Fruit fly (Drosophila melanogaster) whole organism, adult: ENCODE results near the gene sqz.
A peak's percentile ranks its signal among the peaks of the same experiment; 100 is the strongest.

Experiments
- CG11617 ChIP-seq: fragments of 200-800 bp; sonication (Bioruptor generic); optimal IDR thresholded peaks from 2 replicates; lab custom pipeline; 2017; ENCODE audit warnings: mild to moderate bottlenecking, missing biosample characterization, missing genetic modification reagents, missing genetic modification characterization
- CG12768 ChIP-seq: fragments of 200-800 bp; sonication (Bioruptor generic); optimal IDR thresholded peaks from 2 replicates; lab custom pipeline; 2017; ENCODE audit warnings: missing biosample characterization, missing genetic modification characterization, mild to moderate bottlenecking, moderate library complexity, missing genetic modification reagents
- CG14711 ChIP-seq: fragments of 200-800 bp; sonication (Bioruptor generic); optimal IDR thresholded peaks from 2 replicates; lab custom pipeline; 2018; ENCODE audit warnings: missing biosample characterization, mild to moderate bottlenecking, missing genetic modification characterization, moderate library complexity
- CG1620 ChIP-seq: fragments of 200-800 bp; sonication (Bioruptor generic); optimal IDR thresholded peaks from 2 replicates; lab custom pipeline; 2016; ENCODE audit warnings: missing biosample characterization, missing genetic modification characterization
- CG33017 ChIP-seq: fragments of 200-800 bp; sonication (Bioruptor generic); optimal IDR thresholded peaks from 2 replicates; lab custom pipeline; 2018; ENCODE audit warnings: missing biosample characterization, mild to moderate bottlenecking, missing genetic modification characterization, moderate library complexity
- CG5204 ChIP-seq: fragments of 200-800 bp; sonication (Bioruptor generic); optimal IDR thresholded peaks from 2 replicates; lab custom pipeline; 2016; ENCODE audit warnings: missing biosample characterization, missing genetic modification characterization
- CG7045 ChIP-seq: fragments of 200-800 bp; sonication (Bioruptor generic); optimal IDR thresholded peaks from 2 replicates; lab custom pipeline; 2017; ENCODE audit warnings: missing biosample characterization, mild to moderate bottlenecking, missing genetic modification characterization
- CG7101 ChIP-seq: fragments of 200-800 bp; sonication (Bioruptor generic); optimal IDR thresholded peaks from 2 replicates; lab custom pipeline; 2018; ENCODE audit warnings: missing biosample characterization, mild to moderate bottlenecking, missing genetic modification characterization, moderate library complexity
- Clk ChIP-seq: fragments of 200-800 bp; sonication (Bioruptor generic); optimal IDR thresholded peaks from 2 replicates; lab custom pipeline; 2017; ENCODE audit warnings: missing biosample characterization, missing genetic modification characterization
- Crg-1 ChIP-seq: fragments of 200-800 bp; sonication (Bioruptor generic); optimal IDR thresholded peaks from 2 replicates; lab custom pipeline; 2016; ENCODE audit warnings: missing biosample characterization, missing genetic modification characterization
- Hr96 ChIP-seq: fragments of 200-800 bp; sonication (Bioruptor generic); optimal IDR thresholded peaks from 2 replicates; lab custom pipeline; 2016; ENCODE audit warnings: missing biosample characterization, missing genetic modification characterization
- Mnt ChIP-seq: fragments of 200-800 bp; sonication (Bioruptor generic); optimal IDR thresholded peaks from 2 replicates; lab custom pipeline; 2016; ENCODE audit warnings: missing biosample characterization, mild to moderate bottlenecking, missing genetic modification characterization
- bab1 ChIP-seq: fragments of 200-800 bp; sonication (Bioruptor generic); optimal IDR thresholded peaks from 3 replicates; lab custom pipeline; 2019; ENCODE audit warnings: missing biosample characterization, mild to moderate bottlenecking, missing genetic modification characterization, moderate library complexity
- cic ChIP-seq: fragments of 200-800 bp; sonication (Bioruptor generic); optimal IDR thresholded peaks from 2 replicates; lab custom pipeline; 2017; ENCODE audit warnings: missing biosample characterization, mild to moderate bottlenecking, missing genetic modification characterization, moderate library complexity
- cnc ChIP-seq, 2 experiments: fragments of >200 bp; optimal IDR thresholded peaks; 2 replicates each; lab custom pipeline; 2017
- kay ChIP-seq: fragments of 200-800 bp; sonication (Bioruptor generic); peaks from one replicate; lab custom pipeline; 2016; ENCODE audit warnings: missing biosample characterization, missing genetic modification characterization, borderline replicate concordance
- ovo ChIP-seq: fragments of 200-800 bp; sonication (Bioruptor generic); optimal IDR thresholded peaks from 2 replicates; lab custom pipeline; 2016; ENCODE audit warnings: missing biosample characterization, missing genetic modification characterization
- pad ChIP-seq: fragments of 200-800 bp; sonication (Bioruptor generic); optimal IDR thresholded peaks from 3 replicates; lab custom pipeline; 2017; ENCODE audit warnings: missing biosample characterization, missing genetic modification characterization, mild to moderate bottlenecking, moderate library complexity, missing genetic modification reagents
- tj ChIP-seq: fragments of 200-800 bp; sonication (Bioruptor generic); optimal IDR thresholded peaks from 3 replicates; lab custom pipeline; 2017; ENCODE audit warnings: missing biosample characterization, mild to moderate bottlenecking, missing genetic modification characterization, moderate library complexity
- toe ChIP-seq: fragments of 200-800 bp; sonication (Bioruptor generic); optimal IDR thresholded peaks from 2 replicates; lab custom pipeline; 2016; ENCODE audit warnings: missing biosample characterization, missing genetic modification characterization

Gene sqz

DNA sequence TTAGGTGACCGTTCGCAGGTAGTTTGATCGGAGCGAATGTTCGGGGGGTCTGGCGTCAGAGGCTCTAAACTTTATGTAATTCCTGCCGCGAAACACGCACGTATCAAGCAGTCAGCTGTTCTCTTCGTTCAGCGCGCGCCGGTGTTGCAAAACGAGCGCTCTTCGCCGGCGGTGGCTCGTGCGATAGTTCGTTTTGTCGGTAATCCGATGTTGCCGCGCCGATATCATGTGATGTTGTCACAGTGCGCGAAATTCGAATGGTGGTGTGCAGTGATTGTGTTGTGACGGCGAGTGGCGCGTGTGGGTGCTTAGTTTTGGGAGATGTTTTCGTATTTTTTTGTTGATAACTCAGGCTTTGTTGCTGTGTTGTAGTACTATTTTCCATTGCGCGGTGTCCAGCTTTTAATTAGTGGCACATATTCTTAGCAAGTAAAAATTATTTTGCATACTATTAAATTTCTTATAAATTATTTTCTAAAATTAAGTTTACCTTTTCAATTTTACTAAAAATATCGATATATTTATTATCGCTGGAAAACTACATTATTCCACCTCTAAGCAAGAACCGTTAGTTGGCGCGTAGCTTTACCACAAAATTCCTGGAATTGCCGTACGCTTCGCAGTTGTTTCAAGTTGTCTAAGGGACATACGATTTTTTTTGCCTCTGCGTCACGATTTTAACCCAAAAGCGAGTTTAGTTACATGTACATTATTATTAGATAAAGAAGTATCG is 7.2 kb upstream of the sqz start, which contains the start of gene nanos:
nanos (plus strand) TSS at position 569 of the 733 bp plus-strand sequence.
- peak; percentile 80 for TF ChIP-seq bab1
- peak; percentile 74 for TF ChIP-seq kay (GFP tag; lab: Kevin White, UChicago)
- TF ChIP-seq CG5204 (GFP tag; lab: Kevin White, UChicago) = no peak
- peak; percentile 23 for TF ChIP-seq CG33017 (tag; lab: Kevin White, UChicago)
- peak; percentile 66 for TF ChIP-seq ovo
- TF ChIP-seq cnc (optimal IDR thresholded peaks at IDR 0.05; lab: Kevin White, UChicago) = no peak
- peak; percentile 94 for TF ChIP-seq CG1620 (GFP tag; lab: Kevin White, UChicago)
- TF ChIP-seq CG7045 (GFP tag; lab: Kevin White, UChicago) = peak; percentile 67
- TF ChIP-seq Mnt (GFP tag; lab: Kevin White, UChicago) = peak; percentile 91
- peak; percentile 72 for TF ChIP-seq CG7101 (tag; lab: Kevin White, UChicago)
- peak; percentile 75 for TF ChIP-seq toe (GFP tag; lab: Kevin White, UChicago)
- TF ChIP-seq Crg-1 (GFP tag; lab: Kevin White, UChicago) = peak; percentile 91
- peak; percentile 78 for TF ChIP-seq pad (GFP tag; lab: Kevin White, UChicago)
- TF ChIP-seq cic = peak; percentile 54
- peak; percentile 40 for TF ChIP-seq CG14711 (tag; lab: Kevin White, UChicago)
- peak; percentile 4 for TF ChIP-seq tj
- peak; percentile 62 for TF ChIP-seq Clk (GFP tag; lab: Kevin White, UChicago)
- TF ChIP-seq Hr96 = peak; percentile 74
- peak; percentile 39 for TF ChIP-seq CG11617 (GFP tag; lab: Kevin White, UChicago)
- TF ChIP-seq CG12768 (GFP tag; lab: Kevin White, UChicago) = peak; percentile 79

DNA sequence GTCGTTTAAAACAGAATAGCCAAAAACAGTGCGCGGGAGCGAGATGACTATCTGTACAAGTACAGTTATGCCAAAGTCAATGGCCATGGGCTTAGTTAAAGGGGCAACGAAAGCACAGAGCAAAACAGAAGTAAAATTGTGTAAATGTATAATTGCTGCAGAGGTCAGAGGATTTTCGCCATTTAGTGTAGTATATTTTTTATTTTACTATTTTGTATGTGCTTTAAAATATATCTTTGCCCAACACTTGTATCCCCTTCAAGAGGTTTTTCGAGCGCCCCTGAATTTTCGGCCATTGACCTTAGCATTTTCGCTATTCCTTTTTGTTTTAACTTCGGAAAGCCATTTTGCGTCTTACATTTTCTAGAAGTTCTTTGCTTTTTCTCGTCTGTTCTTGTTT is 6.0 kb upstream of the sqz start:
- TF ChIP-seq CG33017 (tag; lab: Kevin White, UChicago) (no peak), CG1620 (GFP tag; lab: Kevin White, UChicago) (peak; percentile 35), CG12768 (GFP tag; lab: Kevin White, UChicago) (no peak), tj (no peak), ovo (peak; percentile 45), cnc (optimal IDR thresholded peaks at IDR 0.05; lab: Kevin White, UChicago) (no peak), toe (GFP tag; lab: Kevin White, UChicago) (no peak), CG7045 (GFP tag; lab: Kevin White, UChicago) (no peak), CG14711 (tag; lab: Kevin White, UChicago) (peak; percentile 33), pad (GFP tag; lab: Kevin White, UChicago) (peak; percentile 44), CG5204 (GFP tag; lab: Kevin White, UChicago) (no peak), bab1 (peak; percentile 61), kay (GFP tag; lab: Kevin White, UChicago) (no peak), Clk (GFP tag; lab: Kevin White, UChicago) (no peak), CG7101 (tag; lab: Kevin White, UChicago) (no peak), Crg-1 (GFP tag; lab: Kevin White, UChicago) (no peak)

DNA sequence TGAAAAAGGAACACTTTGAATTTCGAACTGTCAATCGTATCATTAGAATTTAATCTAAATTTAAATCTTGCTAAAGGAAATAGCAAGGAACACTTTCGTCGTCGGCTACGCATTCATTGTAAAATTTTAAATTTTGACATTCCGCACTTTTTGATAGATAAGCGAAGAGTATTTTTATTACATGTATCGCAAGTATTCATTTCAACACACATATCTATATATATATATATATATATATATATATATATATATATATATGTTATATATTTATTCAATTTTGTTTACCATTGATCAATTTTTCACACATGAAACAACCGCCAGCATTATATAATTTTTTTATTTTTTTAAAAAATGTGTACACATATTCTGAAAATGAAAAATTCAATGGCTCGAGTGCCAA is 4.2 kb upstream of the sqz start, which contains the start of gene CG11779:
CG11779 (minus strand) TSS at position 101 of the 400 bp plus-strand sequence.
- TF ChIP-seq Clk (GFP tag; lab: Kevin White, UChicago) = no peak
- no peak for TF ChIP-seq toe (GFP tag; lab: Kevin White, UChicago)
- no peak for TF ChIP-seq CG7045 (GFP tag; lab: Kevin White, UChicago)
- TF ChIP-seq ovo = no peak

DNA sequence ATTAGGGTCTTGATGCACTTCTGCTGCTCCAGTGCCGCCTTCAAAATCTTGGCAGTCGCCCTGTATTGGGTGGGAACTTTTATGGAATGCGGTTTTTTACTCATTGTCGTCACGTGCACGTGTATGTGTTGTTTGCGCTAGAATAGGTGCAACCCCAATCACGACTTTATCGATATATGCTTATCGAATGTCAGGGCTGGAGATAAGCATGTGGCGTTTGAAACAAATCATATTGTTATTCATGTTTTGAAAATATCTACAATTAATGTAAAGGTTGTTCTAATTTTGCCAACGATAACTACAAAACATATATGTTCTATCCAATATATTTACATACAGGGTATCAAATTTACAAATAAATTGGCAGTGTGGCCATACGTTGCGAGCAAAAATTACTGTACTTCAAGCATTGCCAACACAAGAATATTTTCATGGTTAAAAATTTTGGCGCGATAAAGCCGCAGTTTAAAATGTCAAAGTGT is 1.8 kb upstream of the sqz start, which contains the start of the genes CG42359 and Nsun5:
CG42359 (minus strand) TSS at position 166 of the 482 bp plus-strand sequence.
Nsun5 (minus strand) TSS at position 166 of the 482 bp plus-strand sequence.
- TF ChIP-seq Mnt (GFP tag; lab: Kevin White, UChicago) (peak; percentile 98), Hr96 (peak; percentile 88), Crg-1 (GFP tag; lab: Kevin White, UChicago) (peak; percentile 66), CG12768 (GFP tag; lab: Kevin White, UChicago) (peak; percentile 75), CG1620 (GFP tag; lab: Kevin White, UChicago) (peak; percentile 88), toe (GFP tag; lab: Kevin White, UChicago) (peak; percentile 93), CG14711 (tag; lab: Kevin White, UChicago) (peak; percentile 90), CG7045 (GFP tag; lab: Kevin White, UChicago) (peak; percentile 67), ovo (peak; percentile 79), cnc (optimal IDR thresholded peaks at IDR 0.05; lab: Kevin White, UChicago) (no peak), kay (GFP tag; lab: Kevin White, UChicago) (no peak), CG5204 (GFP tag; lab: Kevin White, UChicago) (peak; percentile 86), bab1 (peak; percentile 91), CG7101 (tag; lab: Kevin White, UChicago) (peak; percentile 97), cic (peak; percentile 71), CG11617 (GFP tag; lab: Kevin White, UChicago) (peak; percentile 81), CG33017 (tag; lab: Kevin White, UChicago) (peak; percentile 80), Clk (GFP tag; lab: Kevin White, UChicago) (peak; percentile 87), pad (GFP tag; lab: Kevin White, UChicago) (peak; percentile 67), tj (peak; percentile 64)

DNA sequence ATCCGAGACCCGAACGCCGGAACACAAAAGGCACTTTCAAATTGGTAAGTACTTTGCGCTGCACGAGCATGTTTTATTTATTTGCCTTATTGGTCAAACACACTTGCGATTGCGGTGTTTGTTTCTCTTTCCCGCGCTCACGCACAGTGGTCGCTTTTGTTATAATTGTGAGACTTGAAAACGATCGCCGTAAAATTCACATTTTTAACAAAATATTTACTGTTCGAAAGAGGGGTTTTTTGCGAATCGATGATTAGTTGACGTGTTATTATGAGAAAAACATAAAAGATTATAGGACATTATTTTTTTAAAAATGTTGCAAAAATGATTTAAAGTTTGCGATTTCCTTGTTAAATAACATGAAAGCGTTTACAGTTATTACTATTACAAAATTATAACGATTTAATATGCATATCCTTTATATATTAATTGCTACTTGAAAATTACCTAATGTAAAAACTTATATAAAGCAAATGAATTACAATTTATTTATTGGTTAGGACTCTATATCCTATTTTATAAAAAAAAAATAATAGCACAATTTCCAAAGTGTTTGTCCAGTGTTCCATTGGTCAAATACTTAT is 954 bp downstream of the sqz start:
- TF ChIP-seq Mnt (GFP tag; lab: Kevin White, UChicago) = no peak
- no peak for TF ChIP-seq tj
- TF ChIP-seq CG5204 (GFP tag; lab: Kevin White, UChicago) = peak; percentile 21
- TF ChIP-seq CG11617 (GFP tag; lab: Kevin White, UChicago) = no peak
- no peak for TF ChIP-seq CG12768 (GFP tag; lab: Kevin White, UChicago)
- TF ChIP-seq CG7101 (tag; lab: Kevin White, UChicago) = no peak
- TF ChIP-seq kay (GFP tag; lab: Kevin White, UChicago) = peak; percentile 26
- TF ChIP-seq ovo = no peak
